Worm (Caenorhabditis elegans) whole organism, mixed stage, embryonic: ENCODE measurements around the gene B0244.7.

Experiments
- blmp-1 ChIP-seq: fragments of 150-350 bp; optimal IDR thresholded peaks from 2 replicates; lab custom pipeline; 2014; ENCODE audit warnings: missing biosample characterization, missing genetic modification characterization
- nhr-237 ChIP-seq: fragments of 150-350 bp; optimal IDR thresholded peaks from 2 replicates; lab custom pipeline; 2014; ENCODE audit warnings: missing biosample characterization, missing genetic modification characterization
- pha-4 ChIP-seq: fragments of 150-350 bp; optimal IDR thresholded peaks from 2 replicates; lab custom pipeline; 2018; ENCODE audit warnings: missing biosample characterization, missing genetic modification reagents, missing genetic modification characterization
- snpc-4 ChIP-seq: fragments of 150-350 bp; optimal IDR thresholded peaks from 2 replicates; lab custom pipeline; 2014; ENCODE audit warnings: missing biosample characterization, missing genetic modification characterization
- unc-120 ChIP-seq: sonication (generic microtip); optimal IDR thresholded peaks from 2 replicates; lab custom pipeline; 2017; ENCODE audit warnings: missing genetic modification characterization, missing compliant biosample characterization; ENCODE audit not compliant: poor library complexity, severe bottlenecking
- unc-62 ChIP-seq: fragments of 150-350 bp; optimal IDR thresholded peaks from 2 replicates; lab custom pipeline; 2014; ENCODE audit warnings: missing biosample characterization, missing genetic modification reagents, missing genetic modification characterization
- zip-8 ChIP-seq: fragments of 150-350 bp; optimal IDR thresholded peaks from 2 replicates; lab custom pipeline; 2014; ENCODE audit warnings: missing biosample characterization, missing genetic modification characterization

DNA sequence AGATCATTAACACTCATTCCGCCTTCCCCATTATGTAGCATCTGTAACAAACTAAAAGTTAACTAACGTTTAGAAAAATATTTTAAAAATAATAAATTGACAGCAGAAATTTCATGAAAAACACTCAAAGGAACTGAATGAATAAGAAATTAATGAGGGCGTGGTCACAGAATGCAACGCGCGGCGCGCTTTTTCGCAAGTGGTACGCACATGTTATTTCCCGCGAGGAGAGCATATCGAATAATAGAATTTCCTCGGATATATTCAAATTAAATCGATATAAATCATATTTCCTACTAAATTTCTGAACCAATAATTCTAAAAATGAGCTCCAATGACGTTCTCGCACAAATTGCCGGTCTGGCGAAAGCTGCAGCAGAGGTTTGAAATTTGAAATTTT lies 38.6 kb upstream of the B0244.7 start, which contains the start of the genes abi-1 and arle-14:
- TF ChIP-seq pha-4 (tag; lab: Kevin White, UChicago) (no peak), zip-8 (tag; lab: Kevin White, UChicago) (no peak), unc-120 (tag; lab: Kevin White, UChicago) (no peak), nhr-237 (tag; lab: Kevin White, UChicago) (no peak), snpc-4 (tag; lab: Kevin White, UChicago) (no peak), blmp-1 (tag; lab: Kevin White, UChicago) (no peak), unc-62 (no peak)
